Fruit fly (Drosophila melanogaster): ENCODE results near the gene CG17177.

CG17177 gene

DNA sequence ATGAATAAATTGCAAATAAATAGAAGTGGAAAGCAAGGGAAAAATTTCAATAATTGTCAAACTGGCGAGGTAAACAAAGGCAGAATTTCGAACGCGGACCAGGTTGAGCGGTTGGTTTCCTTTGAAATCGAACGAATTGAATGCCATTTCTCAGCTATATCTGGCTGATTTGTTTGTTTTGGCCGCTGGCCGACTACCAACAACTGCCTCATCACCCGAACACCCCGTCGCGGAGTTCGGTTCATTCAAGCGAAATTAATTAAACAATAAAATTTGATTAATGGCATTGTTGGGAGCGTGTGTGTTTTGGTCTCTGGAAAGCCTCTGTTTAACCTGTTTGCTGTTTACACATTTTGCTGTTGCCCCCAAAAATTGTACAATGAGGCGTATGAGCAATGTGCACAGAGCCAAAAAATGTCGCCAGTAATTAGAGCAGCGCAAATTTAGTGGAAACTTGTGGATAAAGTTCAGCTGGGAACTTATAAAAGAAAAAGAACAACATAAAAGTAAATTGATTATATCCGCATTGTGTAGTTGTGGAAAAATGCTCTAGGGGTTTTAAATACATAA is 43.9 kb downstream of the CG17177 start:
- TF ChIP-seq fkh (GFP tag; optimal IDR thresholded peaks at IDR 0.05) (peak; percentile 69), CG7368 (GFP tag; optimal IDR thresholded peaks at IDR 0.05) (no peak), CG6792 (GFP tag; optimal IDR thresholded peaks at IDR 0.05) (no peak), CG31627 (GFP tag; optimal IDR thresholded peaks at IDR 0.05) (no peak), Hr39 (GFP tag; optimal IDR thresholded peaks at IDR 0.05) (no peak), topi (GFP tag; optimal IDR thresholded peaks at IDR 0.05) (no peak), lz (GFP tag; optimal IDR thresholded peaks at IDR 0.05) (no peak), spab (GFP tag; optimal IDR thresholded peaks at IDR 0.05) (no peak), Lpt (GFP tag; optimal IDR thresholded peaks at IDR 0.05) (no peak)

DNA sequence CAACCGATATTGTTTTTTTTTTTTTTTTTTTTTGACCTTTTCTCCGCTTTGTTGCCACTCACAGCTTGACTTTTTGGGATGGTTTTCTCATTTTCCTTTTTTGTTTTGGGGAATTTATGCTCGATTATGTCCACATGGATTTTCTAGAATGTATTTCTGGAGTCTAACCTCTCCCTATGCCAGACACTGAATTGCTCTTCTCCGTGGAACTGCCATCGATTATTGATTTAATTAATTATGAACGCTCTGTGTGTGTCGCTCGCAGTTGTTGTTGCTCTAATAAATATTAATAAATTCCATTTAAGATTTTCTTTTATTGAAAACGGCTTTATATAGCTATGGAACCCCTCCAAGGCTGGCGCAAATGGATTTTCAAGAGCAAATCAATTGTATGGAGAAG is 45.8 kb downstream of the CG17177 start:
- TF ChIP-seq CG6792 (GFP tag; optimal IDR thresholded peaks at IDR 0.05) (no peak), dac (GFP tag; optimal IDR thresholded peaks at IDR 0.05) (no peak), achi (GFP tag; optimal IDR thresholded peaks at IDR 0.05) (no peak), CG1621 (tag; optimal IDR thresholded peaks at IDR 0.05) (no peak), Hr38 (GFP tag; optimal IDR thresholded peaks at IDR 0.05) (no peak), fd59A (GFP tag; optimal IDR thresholded peaks at IDR 0.05) (no peak)

DNA sequence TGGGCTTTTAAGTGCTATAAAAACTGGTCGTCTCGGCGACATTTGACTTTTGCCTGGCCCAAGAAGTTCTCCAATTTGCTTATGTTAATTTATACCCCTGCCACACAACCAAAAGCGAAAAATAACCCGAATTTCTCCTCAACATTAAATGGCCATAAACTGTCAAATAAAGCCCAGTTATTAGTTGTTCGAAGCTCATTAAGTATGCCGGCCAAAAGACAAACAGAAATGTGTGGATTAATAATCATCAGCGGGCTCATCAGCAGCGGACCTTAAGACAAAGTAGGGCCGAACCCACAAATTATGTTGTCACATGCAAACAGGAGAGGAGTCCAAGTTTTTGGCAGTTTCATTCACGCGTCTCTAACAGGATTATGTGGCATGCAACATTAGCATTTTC is 46.3 kb downstream of the CG17177 start:
- no peak for TF ChIP-seq Hr38 (GFP tag; optimal IDR thresholded peaks at IDR 0.05)
- no peak for TF ChIP-seq esn (GFP tag; optimal IDR thresholded peaks at IDR 0.05)
- no peak for TF ChIP-seq Hr39 (GFP tag; optimal IDR thresholded peaks at IDR 0.05)
- TF ChIP-seq net (GFP tag; optimal IDR thresholded peaks at IDR 0.05) = no peak
- TF ChIP-seq topi (GFP tag; optimal IDR thresholded peaks at IDR 0.05) = no peak
- TF ChIP-seq dsx (GFP tag; optimal IDR thresholded peaks at IDR 0.05; ENCODE audit: poor library complexity, severe bottlenecking) = no peak
- no peak for TF ChIP-seq CG8632 (GFP tag; optimal IDR thresholded peaks at IDR 0.05)
- no peak for TF ChIP-seq CG11294 (GFP tag; IDR thresholded peaks at IDR 0.05)
- TF ChIP-seq ss (GFP tag; optimal IDR thresholded peaks at IDR 0.05) = no peak
- TF ChIP-seq svp (GFP tag) = no peak
- TF ChIP-seq fkh (GFP tag; optimal IDR thresholded peaks at IDR 0.05) = no peak
- TF ChIP-seq CG8119 (GFP tag; IDR thresholded peaks at IDR 0.05) = no peak

DNA sequence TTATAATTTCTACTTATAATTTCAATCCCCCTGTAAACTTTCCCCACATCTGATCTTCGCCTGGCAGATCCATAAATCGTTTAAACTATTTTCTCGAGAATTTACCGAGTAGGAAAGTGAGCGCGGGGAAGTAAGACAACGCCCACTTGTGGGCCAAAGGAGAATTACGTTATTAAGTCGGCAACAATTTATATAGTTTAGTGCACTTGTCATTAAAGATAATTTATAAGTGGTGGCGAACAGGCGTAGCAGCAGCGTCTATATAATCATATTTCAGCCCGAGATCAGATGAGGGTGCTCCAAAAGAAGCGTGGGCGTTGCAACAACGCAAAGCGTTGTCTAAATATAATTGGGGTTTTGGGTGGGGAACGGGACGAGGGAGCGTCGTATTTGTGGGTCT is 46.7 kb downstream of the CG17177 start:
- TF ChIP-seq Eip78C (GFP tag) = peak; percentile 7
- no peak for TF ChIP-seq Lpt (GFP tag; optimal IDR thresholded peaks at IDR 0.05)

DNA sequence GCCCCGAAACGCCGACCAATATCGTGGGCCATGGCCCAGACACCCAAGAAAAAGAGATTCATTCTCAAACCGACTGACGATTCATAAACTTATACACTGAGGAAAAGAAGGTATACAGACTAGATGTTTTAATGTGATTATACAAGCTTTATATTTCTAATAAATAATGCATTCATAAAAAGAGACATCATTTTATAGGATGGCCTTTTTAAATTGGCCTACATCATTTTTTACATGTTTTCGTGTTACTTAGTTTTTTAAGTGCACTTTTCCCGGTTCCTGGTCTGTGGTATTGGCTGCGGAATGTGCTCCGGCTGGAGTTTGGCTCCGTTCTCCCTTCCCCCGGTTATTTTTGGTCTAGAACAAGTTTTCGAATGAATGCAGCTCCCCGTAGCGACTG is 48.9 kb downstream of the CG17177 start:
- TF ChIP-seq Sox14 (GFP tag; optimal IDR thresholded peaks at IDR 0.05) (peak; percentile 95), Gug (GFP tag; IDR thresholded peaks at IDR 0.05) (peak; percentile 89), Eip93F (GFP tag; optimal IDR thresholded peaks at IDR 0.05) (peak; percentile 7), eg (GFP tag; IDR thresholded peaks at IDR 0.05) (peak; percentile 86), OdsH (GFP tag; optimal IDR thresholded peaks at IDR 0.05) (peak; percentile 91), svp (GFP tag) (peak; percentile 89), CG8632 (GFP tag; optimal IDR thresholded peaks at IDR 0.05) (peak; percentile 83), spab (GFP tag; optimal IDR thresholded peaks at IDR 0.05) (peak; percentile 95), CG16779 (tag; optimal IDR thresholded peaks at IDR 0.05) (peak; percentile 74), net (GFP tag; optimal IDR thresholded peaks at IDR 0.05) (peak; percentile 90), CG6163 (GFP tag; IDR thresholded peaks at IDR 0.05) (peak; percentile 97), Sox15 (GFP tag; optimal IDR thresholded peaks at IDR 0.05) (peak; percentile 52), acj6 (GFP tag; optimal IDR thresholded peaks at IDR 0.05) (peak; percentile 92), CG6808 (GFP tag; optimal IDR thresholded peaks at IDR 0.05) (peak; percentile 96), CG1621 (tag; optimal IDR thresholded peaks at IDR 0.05) (peak; percentile 92), Sox102F (GFP tag; optimal IDR thresholded peaks at IDR 0.05) (peak; percentile 83), Ets21C (GFP tag; optimal IDR thresholded peaks at IDR 0.05) (peak; percentile 63), Blimp-1 (GFP tag; optimal IDR thresholded peaks at IDR 0.05) (peak; percentile 9), CG32006 (GFP tag; optimal IDR thresholded peaks at IDR 0.05) (peak; percentile 90), esn (GFP tag; optimal IDR thresholded peaks at IDR 0.05) (peak; percentile 87), dac (GFP tag; optimal IDR thresholded peaks at IDR 0.05) (peak; percentile 36), dsx (GFP tag; optimal IDR thresholded peaks at IDR 0.05; ENCODE audit: poor library complexity, severe bottlenecking) (peak; percentile 96), fd59A (GFP tag; optimal IDR thresholded peaks at IDR 0.05) (peak; percentile 94), CG6276 (GFP tag; optimal IDR thresholded peaks at IDR 0.05) (peak; percentile 86), Smox (GFP tag; optimal IDR thresholded peaks at IDR 0.05) (peak; percentile 80), CG11294 (GFP tag; IDR thresholded peaks at IDR 0.05) (peak; percentile 54), Eip75B (GFP tag; optimal IDR thresholded peaks at IDR 0.05) (peak; percentile 96), achi (GFP tag; optimal IDR thresholded peaks at IDR 0.05) (peak; percentile 93), ss (GFP tag; optimal IDR thresholded peaks at IDR 0.05) (peak; percentile 90 to 92), CG6854 (GFP tag; optimal IDR thresholded peaks at IDR 0.05) (peak; percentile 74), CG4318 (GFP tag; optimal IDR thresholded peaks at IDR 0.05) (peak; percentile 80)
